Fruit fly (Drosophila melanogaster) whole organism, embryonic: ENCODE data around the gene Cadps.

Source experiments
- ATbp ChIP-seq: fragments of 200-800 bp; sonication (Bioruptor generic); optimal IDR thresholded peaks from 2 replicates; lab custom pipeline; 2017; ENCODE audit warnings: missing biosample characterization, mild to moderate bottlenecking, missing genetic modification characterization, missing genetic modification reagents
- CG10321 ChIP-seq: fragments of 200-800 bp; sonication (Bioruptor generic); IDR thresholded peaks from 2 replicates; pipeline ENCODE4 v1.3.6; 2022; ENCODE audit warnings: missing biosample characterization, missing genetic modification characterization
- CG10431 ChIP-seq: fragments of 200-800 bp; sonication (Bioruptor generic); optimal IDR thresholded peaks from 3 replicates; lab custom pipeline; 2018; ENCODE audit warnings: missing biosample characterization, mild to moderate bottlenecking, missing genetic modification characterization
- CG10979 ChIP-seq: fragments of 200-800 bp; sonication (Bioruptor generic); optimal IDR thresholded peaks from 2 replicates; lab custom pipeline; 2018; ENCODE audit warnings: missing biosample characterization, mild to moderate bottlenecking, missing genetic modification characterization, moderate library complexity
- CG11093 ChIP-seq: fragments of 200-800 bp; sonication (Bioruptor generic); IDR thresholded peaks from 3 replicates; pipeline ENCODE4 v1.3.6; 2022; ENCODE audit warnings: missing biosample characterization, missing genetic modification characterization
- CG11398 ChIP-seq: fragments of 200-800 bp; sonication (Bioruptor generic); optimal IDR thresholded peaks from 2 replicates; lab custom pipeline; 2016; ENCODE audit warnings: missing biosample characterization, missing genetic modification characterization
- CG11456 ChIP-seq: fragments of 200-800 bp; sonication (Bioruptor generic); IDR thresholded peaks from 3 replicates; pipeline ENCODE4 v1.3.6; 2022; ENCODE audit warnings: missing biosample characterization, missing genetic modification characterization
- CG1233 ChIP-seq: fragments of 200-800 bp; sonication (Bioruptor generic); optimal IDR thresholded peaks from 4 replicates; lab custom pipeline; 2018; ENCODE audit warnings: missing biosample characterization, mild to moderate bottlenecking, missing genetic modification characterization
- CG12659 ChIP-seq: fragments of 200-800 bp; sonication (Bioruptor generic); optimal IDR thresholded peaks from 3 replicates; lab custom pipeline; 2017; ENCODE audit warnings: mild to moderate bottlenecking, missing biosample characterization, missing genetic modification reagents, missing genetic modification characterization
- CG13894 ChIP-seq: fragments of 200-800 bp; sonication (Bioruptor generic); optimal IDR thresholded peaks from 3 replicates; lab custom pipeline; 2018; ENCODE audit warnings: missing biosample characterization, mild to moderate bottlenecking, missing genetic modification characterization, moderate library complexity
- CG14710 ChIP-seq: fragments of 200-800 bp; sonication (Bioruptor generic); optimal IDR thresholded peaks from 3 replicates; lab custom pipeline; 2019; ENCODE audit warnings: missing biosample characterization, mild to moderate bottlenecking, missing genetic modification characterization, moderate library complexity
- CG15073 ChIP-seq: fragments of 200-800 bp; sonication (Bioruptor generic); optimal IDR thresholded peaks from 2 replicates; lab custom pipeline; 2016; ENCODE audit warnings: missing biosample characterization, missing genetic modification characterization
- CG1529 ChIP-seq: fragments of 200-800 bp; sonication (Bioruptor generic); optimal IDR thresholded peaks from 3 replicates; lab custom pipeline; 2018; ENCODE audit warnings: missing biosample characterization, missing genetic modification characterization
- CG15601 ChIP-seq: fragments of 200-800 bp; sonication (Bioruptor generic); optimal IDR thresholded peaks from 3 replicates; lab custom pipeline; 2019; ENCODE audit warnings: missing biosample characterization, mild to moderate bottlenecking, missing genetic modification characterization, moderate library complexity
- CG1602 ChIP-seq: fragments of 200-800 bp; sonication (Bioruptor generic); optimal IDR thresholded peaks from 3 replicates; lab custom pipeline; 2016; ENCODE audit warnings: missing biosample characterization, missing genetic modification characterization
- CG1603 ChIP-seq: fragments of 200-800 bp; sonication (Bioruptor generic); optimal IDR thresholded peaks from 2 replicates; lab custom pipeline; 2019; ENCODE audit warnings: missing biosample characterization, mild to moderate bottlenecking, missing genetic modification characterization, moderate library complexity
- CG16815 ChIP-seq: fragments of 200-800 bp; sonication (Bioruptor generic); optimal IDR thresholded peaks from 3 replicates; lab custom pipeline; 2017; ENCODE audit warnings: missing biosample characterization, mild to moderate bottlenecking, missing genetic modification characterization
- CG17361 ChIP-seq: fragments of 200-800 bp; sonication (Bioruptor generic); IDR thresholded peaks from 3 replicates; pipeline ENCODE4 v1.3.6; 2022; ENCODE audit warnings: missing biosample characterization, missing genetic modification characterization
- CG18262 ChIP-seq: fragments of 200-800 bp; optimal IDR thresholded peaks from 3 replicates; lab custom pipeline; 2019; ENCODE audit warnings: missing biosample characterization, mild to moderate bottlenecking, missing genetic modification characterization, moderate library complexity
- CG2712 ChIP-seq: fragments of 200-800 bp; optimal IDR thresholded peaks from 3 replicates; lab custom pipeline; 2019; ENCODE audit warnings: missing biosample characterization, mild to moderate bottlenecking, missing genetic modification characterization, moderate library complexity
- CG2875 ChIP-seq: fragments of 200-800 bp; sonication (Bioruptor generic); optimal IDR thresholded peaks from 2 replicates; lab custom pipeline; 2017; ENCODE audit warnings: missing biosample characterization, mild to moderate bottlenecking, missing genetic modification characterization, missing genetic modification reagents
- CG30020 ChIP-seq: fragments of 200-800 bp; optimal IDR thresholded peaks from 2 replicates; lab custom pipeline; 2019; ENCODE audit warnings: missing biosample characterization, mild to moderate bottlenecking, missing genetic modification characterization, moderate library complexity
- CG3838 ChIP-seq: fragments of 200-800 bp; sonication (Bioruptor generic); optimal IDR thresholded peaks from 3 replicates; lab custom pipeline; 2016; ENCODE audit warnings: missing biosample characterization, missing genetic modification characterization
- CG6175 ChIP-seq: fragments of 200-800 bp; sonication (Bioruptor generic); IDR thresholded peaks from 3 replicates; pipeline ENCODE4 v1.3.6; 2022; ENCODE audit warnings: missing biosample characterization, missing genetic modification characterization
- CG6765 ChIP-seq: fragments of 200-800 bp; sonication (Bioruptor generic); optimal IDR thresholded peaks from 3 replicates; lab custom pipeline; 2017; ENCODE audit warnings: missing biosample characterization, mild to moderate bottlenecking, missing genetic modification characterization
- CG6854 ChIP-seq: fragments of 200-800 bp; sonication (Bioruptor generic); optimal IDR thresholded peaks from 3 replicates; lab custom pipeline; 2017; ENCODE audit warnings: missing biosample characterization, mild to moderate bottlenecking, missing genetic modification characterization
- CG8290 ChIP-seq, 3 experiments: fragments of 200-800 bp; sonication (Bioruptor generic); optimal IDR thresholded peaks; 2 replicates each; lab custom pipeline; 2016 to 2019; ENCODE audit warnings: missing biosample characterization in 3 of 3, missing genetic modification characterization in 3 of 3, mild to moderate bottlenecking in 2 of 3, moderate library complexity in 1 of 3
- CkIIα-i1 ChIP-seq: fragments of 200-800 bp; sonication (Bioruptor generic); IDR thresholded peaks from 2 replicates; pipeline ENCODE4 v1.3.6; 2022; ENCODE audit warnings: missing biosample characterization, missing genetic modification characterization
- E2f2 ChIP-seq: fragments of 200-800 bp; sonication (Bioruptor generic); IDR thresholded peaks from 2 replicates; pipeline ENCODE4 v1.3.6; 2022; ENCODE audit warnings: missing biosample characterization, missing genetic modification characterization
- Eip74EF ChIP-seq, 2 experiments: fragments of 200-800 bp in 1 of 2; fragments of >200 bp in 1 of 2; sonication (Bioruptor generic) in 1 of 2; optimal IDR thresholded peaks; 2 replicates each; lab custom pipeline; 2017 to 2019; ENCODE audit warnings: missing biosample characterization in 2 of 2, missing genetic modification characterization in 2 of 2, mild to moderate bottlenecking in 1 of 2, moderate library complexity in 1 of 2
- Elba2 ChIP-seq: fragments of 200-800 bp; sonication (Bioruptor generic); optimal IDR thresholded peaks from 3 replicates; lab custom pipeline; 2016; ENCODE audit warnings: missing biosample characterization, missing genetic modification characterization
- GATAe ChIP-seq: fragments of 200-800 bp; sonication (Bioruptor generic); conservative IDR thresholded peaks from 2 replicates; pipeline ENCODE4 v1.3.6; 2022; ENCODE audit warnings: missing biosample characterization, missing genetic modification characterization
- HLH3B ChIP-seq: fragments of 200-800 bp; sonication (Bioruptor generic); IDR thresholded peaks from 2 replicates; pipeline ENCODE4 v1.3.6; 2022; ENCODE audit warnings: missing biosample characterization, missing genetic modification characterization
- HmgZ ChIP-seq: fragments of 200-800 bp; sonication (Bioruptor generic); optimal IDR thresholded peaks from 2 replicates; lab custom pipeline; 2018; ENCODE audit warnings: missing biosample characterization, mild to moderate bottlenecking, missing genetic modification characterization
- Lhr ChIP-seq: fragments of 200-800 bp; sonication (Bioruptor generic); optimal IDR thresholded peaks from 3 replicates; lab custom pipeline; 2017; ENCODE audit warnings: mild to moderate bottlenecking, missing biosample characterization, missing genetic modification reagents, missing genetic modification characterization
- MESR4 ChIP-seq: fragments of 200-800 bp; sonication (Bioruptor generic); optimal IDR thresholded peaks from 2 replicates; lab custom pipeline; 2018; ENCODE audit warnings: missing biosample characterization, mild to moderate bottlenecking, missing genetic modification characterization, moderate library complexity
- Med ChIP-seq: fragments of 200-800 bp; sonication (Bioruptor generic); peaks from one replicate; lab custom pipeline; 2016; ENCODE audit warnings: missing biosample characterization, missing genetic modification characterization, mild to moderate bottlenecking, inconsistent platforms, moderate library complexity
- Nf-YC ChIP-seq: fragments of 200-800 bp; optimal IDR thresholded peaks from 3 replicates; lab custom pipeline; 2019; ENCODE audit warnings: missing biosample characterization, mild to moderate bottlenecking, missing genetic modification characterization, moderate library complexity
- Poxn ChIP-seq: fragments of 200-800 bp; sonication (Bioruptor generic); IDR thresholded peaks from 2 replicates; pipeline ENCODE4 v1.3.6; 2022; ENCODE audit warnings: missing biosample characterization, missing genetic modification characterization
- Xrp1 ChIP-seq: fragments of 200-800 bp; sonication (Bioruptor generic); IDR thresholded peaks from 2 replicates; pipeline ENCODE4 v1.3.6; 2022; ENCODE audit warnings: missing biosample characterization, missing genetic modification characterization
- corto ChIP-seq: fragments of 200-800 bp; sonication (Bioruptor generic); optimal IDR thresholded peaks from 2 replicates; lab custom pipeline; 2016; ENCODE audit warnings: missing biosample characterization, mild to moderate bottlenecking, missing genetic modification characterization, moderate library complexity
- gcm2 ChIP-seq: fragments of 200-800 bp; sonication (Bioruptor generic); optimal IDR thresholded peaks from 2 replicates; lab custom pipeline; 2016; ENCODE audit warnings: missing biosample characterization, missing genetic modification characterization
- gro ChIP-seq: fragments of 200-800 bp; sonication (Bioruptor generic); optimal IDR thresholded peaks from 2 replicates; lab custom pipeline; 2016; ENCODE audit warnings: missing biosample characterization, missing genetic modification characterization
- jumu ChIP-seq: fragments of 200-800 bp; sonication (Bioruptor generic); optimal IDR thresholded peaks from 3 replicates; lab custom pipeline; 2016; ENCODE audit warnings: missing biosample characterization, missing genetic modification characterization
- lmd ChIP-seq: fragments of 200-800 bp; sonication (Bioruptor generic); IDR thresholded peaks from 2 replicates; pipeline ENCODE4 v1.3.6; 2022; ENCODE audit warnings: missing biosample characterization, missing genetic modification characterization
- lola ChIP-seq, 3 experiments: fragments of >200 bp in 2 of 3; fragments of 200-800 bp in 1 of 3; sonication (Bioruptor generic) in 1 of 3; optimal IDR thresholded peaks; 2 replicates each; lab custom pipeline; 2017 to 2019; ENCODE audit warnings: missing biosample characterization in 3 of 3, missing genetic modification characterization in 3 of 3, mild to moderate bottlenecking in 1 of 3, moderate library complexity in 1 of 3
- mld ChIP-seq: fragments of 200-800 bp; sonication (Bioruptor generic); IDR thresholded peaks from 3 replicates; pipeline ENCODE4 v1.3.6; 2022; ENCODE audit warnings: missing biosample characterization, missing genetic modification characterization; ENCODE audit not compliant: partially characterized antibody
- salm ChIP-seq: fragments of 200-800 bp; sonication (Bioruptor generic); optimal IDR thresholded peaks from 2 replicates; lab custom pipeline; 2018; ENCODE audit warnings: missing biosample characterization, mild to moderate bottlenecking, missing genetic modification characterization
- sens ChIP-seq: fragments of 200-800 bp; sonication (Bioruptor generic); peaks from one replicate; lab custom pipeline; 2016; ENCODE audit warnings: missing biosample characterization, missing genetic modification characterization
- sima ChIP-seq: fragments of 200-800 bp; sonication (Bioruptor generic); optimal IDR thresholded peaks from 2 replicates; lab custom pipeline; 2016; ENCODE audit warnings: missing biosample characterization, missing genetic modification characterization
- sug ChIP-seq: fragments of 200-800 bp; optimal IDR thresholded peaks from 2 replicates; lab custom pipeline; 2019; ENCODE audit warnings: missing biosample characterization, mild to moderate bottlenecking, missing genetic modification characterization, moderate library complexity

Gene Cadps

dm6 chr4:1199178-1199577, 31.5 kb upstream of the Cadps start (continued):
- TF ChIP-seq GATAe (no peak), lola (GFP tag; optimal IDR thresholded peaks at IDR 0.05; lab: Kevin White, UChicago) (peak in 1 of 3 experiments; percentile 37), CG11456 (no peak), mld (no peak), ATbp (no peak), CG1529 (GFP tag; lab: Kevin White, UChicago) (peak; percentile 43), sima (GFP tag; lab: Kevin White, UChicago) (no peak), jumu (GFP tag; lab: Kevin White, UChicago) (no peak), CG17361 (peak; percentile 26; the same call in 1 of the 3 replicates), Poxn (GFP tag; lab: Robert Waterston, UW) (no peak), CG30020 (tag; lab: Kevin White, UChicago) (peak; percentile 95), CG8290 (GFP tag; optimal IDR thresholded peaks at IDR 0.05; lab: Kevin White, UChicago) (no peak), CG8290 (tag; optimal IDR thresholded peaks at IDR 0.05; lab: Kevin White, UChicago) (peak in 1 of 2 experiments; percentile 43), CG6175 (GFP tag; lab: Robert Waterston, UW) (no peak), lmd (no peak), salm (peak; percentile 66), gcm2 (GFP tag; lab: Kevin White, UChicago) (no peak), CG10431 (GFP tag; lab: Kevin White, UChicago) (peak; percentile 60), gro (no peak), sens (peak; percentile 65), corto (GFP tag; lab: Kevin White, UChicago) (no peak), CG16815 (GFP tag; lab: Kevin White, UChicago) (no peak), CG13894 (tag; lab: Kevin White, UChicago) (no peak), CG1603 (tag; lab: Kevin White, UChicago) (peak; percentile 30), Elba2 (GFP tag; lab: Kevin White, UChicago) (no peak), Lhr (GFP tag; lab: Kevin White, UChicago) (peak; percentile 14), Med (GFP tag; lab: Kevin White, UChicago) (no peak), CG1233 (GFP tag; lab: Kevin White, UChicago) (peak; percentile 0), CG12659 (GFP tag; lab: Kevin White, UChicago) (peak; percentile 44), CG6765 (GFP tag; lab: Kevin White, UChicago) (peak; percentile 5), Nf-YC (tag; lab: Kevin White, UChicago) (peak; percentile 45), CG11093 (GFP tag; lab: Robert Waterston, UW) (no peak), CG1602 (GFP tag; lab: Kevin White, UChicago) (no peak), HLH3B (GFP tag; lab: Robert Waterston, UW) (no peak), CG10321 (GFP tag; lab: Robert Waterston, UW) (no peak), Eip74EF (GFP tag; optimal IDR thresholded peaks at IDR 0.05; lab: Kevin White, UChicago) (peak in 1 of 2 experiments; percentile 74), CG2712 (tag; lab: Kevin White, UChicago) (peak; percentile 14), CG3838 (GFP tag; lab: Kevin White, UChicago) (no peak), CG10979 (tag; lab: Kevin White, UChicago) (no peak), CG2875 (peak; percentile 2), CkIIα-i1 (GFP tag; lab: Robert Waterston, UW) (no peak), E2f2 (no peak), CG15073 (no peak), sug (tag; lab: Kevin White, UChicago) (peak; percentile 50), CG14710 (tag; lab: Kevin White, UChicago) (peak; percentile 34), MESR4 (no peak), CG18262 (peak; percentile 7), CG6854 (GFP tag; lab: Kevin White, UChicago) (no peak), CG11398 (GFP tag; lab: Kevin White, UChicago) (no peak), CG15601 (tag; lab: Kevin White, UChicago) (peak; percentile 78), HmgZ (tag; lab: Kevin White, UChicago) (peak; percentile 28), Xrp1 (no peak)
